Fruit fly (Drosophila melanogaster) whole organism, embryonic: Measurements from ENCODE around the gene CG1024.

Experiments used
- CG10274 ChIP-seq: fragments of 200-800 bp; sonication (Bioruptor generic); optimal IDR thresholded peaks from 3 replicates; lab custom pipeline; 2017; ENCODE audit warnings: missing biosample characterization, mild to moderate bottlenecking, missing genetic modification characterization
- CG11247 ChIP-seq: fragments of 200-800 bp; sonication (Bioruptor generic); IDR thresholded peaks from 2 replicates; pipeline ENCODE4 v1.3.6; 2022; ENCODE audit warnings: missing biosample characterization, missing genetic modification characterization
- CG11398 ChIP-seq: fragments of 200-800 bp; sonication (Bioruptor generic); optimal IDR thresholded peaks from 2 replicates; lab custom pipeline; 2016; ENCODE audit warnings: missing biosample characterization, missing genetic modification characterization
- CG13624 ChIP-seq: fragments of 200-800 bp; sonication (Bioruptor generic); optimal IDR thresholded peaks from 2 replicates; lab custom pipeline; 2016; ENCODE audit warnings: missing biosample characterization, missing genetic modification characterization
- CG16863 ChIP-seq: fragments of 200-800 bp; sonication (Bioruptor generic); optimal IDR thresholded peaks from 3 replicates; lab custom pipeline; 2016; ENCODE audit warnings: missing biosample characterization, missing genetic modification characterization
- CG17328 ChIP-seq: fragments of 200-800 bp; sonication (Bioruptor generic); IDR thresholded peaks from 2 replicates; pipeline ENCODE4 v1.3.6; 2022; ENCODE audit warnings: missing biosample characterization, missing genetic modification characterization
- CG30431 ChIP-seq: fragments of 200-800 bp; sonication (Bioruptor generic); optimal IDR thresholded peaks from 2 replicates; lab custom pipeline; 2017; ENCODE audit warnings: missing biosample characterization, missing genetic modification characterization
- CG31441 ChIP-seq: fragments of 200-800 bp; sonication (Bioruptor generic); IDR thresholded peaks from 2 replicates; pipeline ENCODE4 v1.3.6; 2022; ENCODE audit warnings: missing biosample characterization, missing genetic modification characterization
- CG32532 ChIP-seq: fragments of 200-800 bp; sonication (Bioruptor generic); IDR thresholded peaks from 2 replicates; pipeline ENCODE4 v1.3.6; 2022; ENCODE audit warnings: missing biosample characterization, missing genetic modification characterization
- CG3407 ChIP-seq: fragments of 200-800 bp; sonication (Bioruptor generic); optimal IDR thresholded peaks from 2 replicates; lab custom pipeline; 2018; ENCODE audit warnings: missing biosample characterization, mild to moderate bottlenecking, missing genetic modification characterization
- CG34376 ChIP-seq: fragments of 200-800 bp; sonication (Bioruptor generic); optimal IDR thresholded peaks from 2 replicates; lab custom pipeline; 2018; ENCODE audit warnings: missing biosample characterization, mild to moderate bottlenecking, missing genetic modification characterization
- CG4617 ChIP-seq: fragments of 200-800 bp; sonication (Bioruptor generic); optimal IDR thresholded peaks from 3 replicates; lab custom pipeline; 2016; ENCODE audit warnings: missing biosample characterization, missing genetic modification characterization, borderline replicate concordance
- CG5953 ChIP-seq: fragments of 200-800 bp; sonication (Bioruptor generic); IDR thresholded peaks from 2 replicates; pipeline ENCODE4 v1.3.6; 2022; ENCODE audit warnings: missing biosample characterization, missing genetic modification characterization
- CG6272 ChIP-seq: fragments of 200-800 bp; sonication (Bioruptor generic); IDR thresholded peaks from 2 replicates; pipeline ENCODE4 v1.3.6; 2022; ENCODE audit warnings: missing biosample characterization, missing genetic modification characterization
- CG6654 ChIP-seq: fragments of 200-800 bp; sonication (Bioruptor generic); optimal IDR thresholded peaks from 2 replicates; lab custom pipeline; 2017; ENCODE audit warnings: missing biosample characterization, mild to moderate bottlenecking, missing genetic modification characterization
- CG6791 ChIP-seq: fragments of 200-800 bp; sonication (Bioruptor generic); IDR thresholded peaks from 3 replicates; pipeline ENCODE4 v1.3.6; 2022; ENCODE audit warnings: missing biosample characterization, missing genetic modification characterization; ENCODE audit not compliant: partially characterized antibody
- CG7745 ChIP-seq: fragments of 200-800 bp; sonication (Bioruptor generic); optimal IDR thresholded peaks from 2 replicates; lab custom pipeline; 2018; ENCODE audit warnings: missing biosample characterization, mild to moderate bottlenecking, missing genetic modification characterization, moderate library complexity
- CG9876 ChIP-seq: fragments of 200-800 bp; sonication (Bioruptor generic); optimal IDR thresholded peaks from 2 replicates; lab custom pipeline; 2016; ENCODE audit warnings: missing biosample characterization, missing genetic modification characterization
- D19A ChIP-seq: fragments of 200-800 bp; optimal IDR thresholded peaks from 3 replicates; lab custom pipeline; 2019; ENCODE audit warnings: missing biosample characterization, mild to moderate bottlenecking, missing genetic modification characterization, moderate library complexity
- Dip3 ChIP-seq: fragments of 200-800 bp; sonication (Bioruptor generic); optimal IDR thresholded peaks from 3 replicates; lab custom pipeline; 2016; ENCODE audit warnings: missing biosample characterization, missing genetic modification characterization
- Eip74EF ChIP-seq, 2 experiments: fragments of 200-800 bp in 1 of 2; fragments of >200 bp in 1 of 2; sonication (Bioruptor generic) in 1 of 2; optimal IDR thresholded peaks; 2 replicates each; lab custom pipeline; 2017 to 2019; ENCODE audit warnings: missing biosample characterization in 2 of 2, missing genetic modification characterization in 2 of 2, mild to moderate bottlenecking in 1 of 2, moderate library complexity in 1 of 2
- Fer1 ChIP-seq: fragments of 200-800 bp; sonication (Bioruptor generic); optimal IDR thresholded peaks from 2 replicates; lab custom pipeline; 2017; ENCODE audit warnings: missing biosample characterization, mild to moderate bottlenecking, missing genetic modification characterization
- HHEX ChIP-seq: fragments of 200-800 bp; sonication (Bioruptor generic); optimal IDR thresholded peaks from 3 replicates; lab custom pipeline; 2017; ENCODE audit warnings: missing biosample characterization, mild to moderate bottlenecking, missing genetic modification characterization, missing genetic modification reagents
- Hsf ChIP-seq: fragments of 200-800 bp; sonication (Bioruptor generic); optimal IDR thresholded peaks from 3 replicates; lab custom pipeline; 2016; ENCODE audit warnings: missing biosample characterization, missing genetic modification characterization
- Nf-YB ChIP-seq: fragments of 200-800 bp; sonication (Bioruptor generic); optimal IDR thresholded peaks from 3 replicates; lab custom pipeline; 2019; ENCODE audit warnings: missing biosample characterization, mild to moderate bottlenecking, missing genetic modification characterization, moderate library complexity
- Opbp ChIP-seq: fragments of 200-800 bp; sonication (Bioruptor generic); IDR thresholded peaks from 3 replicates; pipeline ENCODE4 v1.3.6; 2022; ENCODE audit warnings: missing biosample characterization, missing genetic modification characterization; ENCODE audit not compliant: partially characterized antibody
- bcd ChIP-seq: fragments of 200-800 bp; sonication (Bioruptor generic); optimal IDR thresholded peaks from 2 replicates; lab custom pipeline; 2017; ENCODE audit warnings: missing biosample characterization, mild to moderate bottlenecking, missing genetic modification characterization
- caup ChIP-seq: fragments of 200-800 bp; sonication (Bioruptor generic); optimal IDR thresholded peaks from 3 replicates; lab custom pipeline; 2017; ENCODE audit warnings: missing biosample characterization, mild to moderate bottlenecking, missing genetic modification characterization, moderate library complexity; ENCODE audit not compliant: severe bottlenecking
- cwo ChIP-seq: fragments of 200-800 bp; sonication (Bioruptor generic); optimal IDR thresholded peaks from 3 replicates; lab custom pipeline; 2017; ENCODE audit warnings: missing biosample characterization, missing genetic modification characterization, mild to moderate bottlenecking, moderate library complexity, missing genetic modification reagents
- dan ChIP-seq: fragments of 200-800 bp; sonication (Bioruptor generic); IDR thresholded peaks from 2 replicates; pipeline ENCODE4 v1.3.6; 2022; ENCODE audit warnings: missing biosample characterization, missing genetic modification characterization
- dm ChIP-seq: fragments of 200-800 bp; sonication (Bioruptor generic); optimal IDR thresholded peaks from 3 replicates; lab custom pipeline; 2016; ENCODE audit warnings: missing biosample characterization, missing genetic modification characterization
- dysf ChIP-seq: fragments of 200-800 bp; sonication (Bioruptor generic); IDR thresholded peaks from 3 replicates; pipeline ENCODE4 v1.3.6; 2022; ENCODE audit warnings: missing biosample characterization, missing genetic modification characterization
- eve ChIP-seq, 2 experiments: fragments of >200 bp; optimal IDR thresholded peaks; 2 replicates each; lab custom pipeline; 2017; ENCODE audit warnings: missing biosample characterization in 2 of 2, missing genetic modification characterization in 2 of 2
- exex ChIP-seq: fragments of 200-800 bp; sonication (Bioruptor generic); optimal IDR thresholded peaks from 4 replicates; lab custom pipeline; 2018; ENCODE audit warnings: missing biosample characterization, mild to moderate bottlenecking, missing genetic modification characterization, moderate library complexity
- gem ChIP-seq: fragments of 200-800 bp; sonication (Bioruptor generic); optimal IDR thresholded peaks from 2 replicates; lab custom pipeline; 2019; ENCODE audit warnings: missing biosample characterization, mild to moderate bottlenecking, missing genetic modification characterization, moderate library complexity
- gsb-n ChIP-seq: fragments of 200-800 bp; sonication (Bioruptor generic); optimal IDR thresholded peaks from 3 replicates; lab custom pipeline; 2018; ENCODE audit warnings: missing biosample characterization, mild to moderate bottlenecking, missing genetic modification characterization
- onecut ChIP-seq: fragments of 200-800 bp; sonication (Bioruptor generic); IDR thresholded peaks from 2 replicates; pipeline ENCODE4 v1.3.6; 2022; ENCODE audit warnings: missing biosample characterization, missing genetic modification characterization
- pfk ChIP-seq: fragments of 200-800 bp; sonication (Bioruptor generic); optimal IDR thresholded peaks from 2 replicates; lab custom pipeline; 2018; ENCODE audit warnings: missing biosample characterization, mild to moderate bottlenecking, missing genetic modification characterization, moderate library complexity
- pnt ChIP-seq: fragments of 200-800 bp; sonication (Bioruptor generic); optimal IDR thresholded peaks from 3 replicates; lab custom pipeline; 2016; ENCODE audit warnings: missing biosample characterization, missing genetic modification characterization
- slp2 ChIP-seq: fragments of 200-800 bp; sonication (Bioruptor generic); optimal IDR thresholded peaks from 2 replicates; lab custom pipeline; 2016; ENCODE audit warnings: missing biosample characterization, missing genetic modification characterization
- so ChIP-seq: fragments of 200-800 bp; sonication (Bioruptor generic); IDR thresholded peaks from 3 replicates; pipeline ENCODE4 v1.3.6; 2022; ENCODE audit warnings: missing biosample characterization, missing genetic modification characterization
- stwl ChIP-seq: fragments of 200-800 bp; sonication (Bioruptor generic); optimal IDR thresholded peaks from 3 replicates; lab custom pipeline; 2018; ENCODE audit warnings: missing biosample characterization, mild to moderate bottlenecking, missing genetic modification characterization, moderate library complexity
- trem ChIP-seq: fragments of 200-800 bp; optimal IDR thresholded peaks from 3 replicates; lab custom pipeline; 2019; ENCODE audit warnings: missing biosample characterization, mild to moderate bottlenecking, missing genetic modification characterization, moderate library complexity
- ttk ChIP-seq: fragments of 200-800 bp; sonication (Bioruptor generic); IDR thresholded peaks from 2 replicates; pipeline ENCODE4 v2.1.2; 2022; ENCODE audit warnings: missing biosample characterization, missing genetic modification characterization
- unc-4 ChIP-seq: fragments of 200-800 bp; sonication (Bioruptor generic); IDR thresholded peaks from 2 replicates; pipeline ENCODE4 v1.3.6; 2022; ENCODE audit warnings: missing biosample characterization, missing genetic modification characterization; ENCODE audit not compliant: partially characterized antibody
- unpg ChIP-seq: fragments of 200-800 bp; sonication (Bioruptor generic); optimal IDR thresholded peaks from 3 replicates; lab custom pipeline; 2018; ENCODE audit warnings: missing biosample characterization, mild to moderate bottlenecking, missing genetic modification characterization, moderate library complexity
- vvl ChIP-seq: fragments of 200-800 bp; sonication (Bioruptor generic); IDR thresholded peaks from 2 replicates; pipeline ENCODE4 v1.3.6; 2022; ENCODE audit warnings: missing biosample characterization, missing genetic modification characterization
- wdn ChIP-seq: fragments of 200-800 bp; sonication (Bioruptor generic); IDR thresholded peaks from 2 replicates; pipeline ENCODE4 v1.3.6; 2022; ENCODE audit warnings: missing biosample characterization, missing genetic modification characterization
- zen ChIP-seq: fragments of 200-800 bp; sonication (Bioruptor generic); optimal IDR thresholded peaks from 3 replicates; lab custom pipeline; 2018; ENCODE audit warnings: missing biosample characterization, mild to moderate bottlenecking, missing genetic modification characterization, moderate library complexity

CG1024 gene

dm6 chr3R:6426173-6426899 lies 46.2 kb upstream of the CG1024 start (continued):
- no peak for TF ChIP-seq CG34376
- TF ChIP-seq CG13624 (GFP tag; lab: Kevin White, UChicago): no peak
- TF ChIP-seq CG31441 (GFP tag; lab: Robert Waterston, UW): no peak
- TF ChIP-seq dm (GFP tag; lab: Kevin White, UChicago): no peak
- no peak for TF ChIP-seq CG6791 (GFP tag; lab: Robert Waterston, UW)
- no peak for TF ChIP-seq gem
- TF ChIP-seq CG4617 (GFP tag; lab: Kevin White, UChicago): no peak
- no peak for TF ChIP-seq CG9876 (GFP tag; lab: Kevin White, UChicago)
- no peak for TF ChIP-seq bcd
- peak; percentile 100 for TF ChIP-seq CG3407
- peak; percentile 55; the same call in 1 of the 2 replicates for TF ChIP-seq CG32532 (GFP tag; lab: Robert Waterston, UW)
- no peak for TF ChIP-seq Eip74EF (GFP tag; optimal IDR thresholded peaks at IDR 0.05; lab: Kevin White, UChicago)
- no peak for TF ChIP-seq exex (tag; lab: Kevin White, UChicago)
- no peak for TF ChIP-seq CG7745
- peak; percentile 28 for TF ChIP-seq cwo
- no peak for TF ChIP-seq dan (GFP tag; lab: Robert Waterston, UW)
- TF ChIP-seq caup (GFP tag; lab: Kevin White, UChicago): no peak
- TF ChIP-seq pnt (GFP tag; lab: Kevin White, UChicago): no peak
- TF ChIP-seq CG10274 (GFP tag; lab: Kevin White, UChicago): no peak
- peak; percentile 25; the same call in 1 of the 2 replicates for TF ChIP-seq CG11247 (GFP tag; lab: Robert Waterston, UW)
- no peak for TF ChIP-seq CG6654 (GFP tag; lab: Kevin White, UChicago)
- TF ChIP-seq gsb-n (tag; lab: Kevin White, UChicago): no peak
- no peak for TF ChIP-seq HHEX
- TF ChIP-seq Fer1: peak; percentile 1
- TF ChIP-seq D19A (tag; lab: Kevin White, UChicago): no peak
- TF ChIP-seq vvl: peak; percentile 46; the same call in 1 of the 2 replicates
- TF ChIP-seq unc-4 (GFP tag; lab: Robert Waterston, UW): no peak
- TF ChIP-seq Nf-YB: no peak
- TF ChIP-seq dysf (GFP tag; lab: Robert Waterston, UW): no peak; the same call in 2 of the 3 replicates
- TF ChIP-seq eve (GFP tag; optimal IDR thresholded peaks at IDR 0.05; lab: Kevin White, UChicago): no peak
- no peak for TF ChIP-seq ttk (GFP tag; lab: Robert Waterston, UW)
- TF ChIP-seq zen (tag; lab: Kevin White, UChicago): no peak
- TF ChIP-seq trem (tag; lab: Kevin White, UChicago): no peak
- no peak for TF ChIP-seq CG16863 (GFP tag; lab: Kevin White, UChicago)
- TF ChIP-seq so: peak; percentile 19; the same call in 1 of the 3 replicates
- no peak for TF ChIP-seq CG6272 (GFP tag; lab: Robert Waterston, UW)
- no peak; the same call in 1 of the 2 replicates for TF ChIP-seq wdn (GFP tag; lab: Robert Waterston, UW)
- TF ChIP-seq CG30431 (GFP tag; lab: Kevin White, UChicago): no peak
- TF ChIP-seq onecut: no peak
- TF ChIP-seq Opbp (GFP tag; lab: Robert Waterston, UW): no peak
- TF ChIP-seq unpg (GFP tag; lab: Kevin White, UChicago): no peak
- no peak for TF ChIP-seq Hsf (GFP tag; lab: Kevin White, UChicago)
- no peak for TF ChIP-seq CG5953 (GFP tag; lab: Robert Waterston, UW)
- no peak for TF ChIP-seq CG11398 (GFP tag; lab: Kevin White, UChicago)
- TF ChIP-seq CG17328 (GFP tag; lab: Robert Waterston, UW): no peak
- TF ChIP-seq pfk: peak; percentile 95
- TF ChIP-seq slp2 (GFP tag; lab: Kevin White, UChicago): no peak
- peak; percentile 39 for TF ChIP-seq stwl (tag; lab: Kevin White, UChicago)
- no peak for TF ChIP-seq Dip3 (GFP tag; lab: Kevin White, UChicago)
